Fruit fly (Drosophila melanogaster) whole organism, embryonic: Measurements from ENCODE around the gene CG32573.

Experiments used
- Blimp-1 ChIP-seq: fragments of 200-800 bp; sonication (Bioruptor generic); optimal IDR thresholded peaks from 3 replicates; lab custom pipeline; 2018; ENCODE audit warnings: missing biosample characterization, missing genetic modification characterization, mild to moderate bottlenecking, moderate library complexity, missing genetic modification reagents
- CG11093 ChIP-seq: fragments of 200-800 bp; sonication (Bioruptor generic); IDR thresholded peaks from 3 replicates; pipeline ENCODE4 v1.3.6; 2022; ENCODE audit warnings: missing biosample characterization, missing genetic modification characterization
- CG1233 ChIP-seq: fragments of 200-800 bp; sonication (Bioruptor generic); optimal IDR thresholded peaks from 4 replicates; lab custom pipeline; 2018; ENCODE audit warnings: missing biosample characterization, mild to moderate bottlenecking, missing genetic modification characterization
- CG12744 ChIP-seq: fragments of 200-800 bp; sonication (Bioruptor generic); optimal IDR thresholded peaks from 2 replicates; lab custom pipeline; 2016; ENCODE audit warnings: missing biosample characterization, missing genetic modification characterization
- CG13894 ChIP-seq: fragments of 200-800 bp; sonication (Bioruptor generic); optimal IDR thresholded peaks from 3 replicates; lab custom pipeline; 2018; ENCODE audit warnings: missing biosample characterization, mild to moderate bottlenecking, missing genetic modification characterization, moderate library complexity
- CG3065 ChIP-seq: fragments of 200-800 bp; sonication (Bioruptor generic); optimal IDR thresholded peaks from 2 replicates; lab custom pipeline; 2016; ENCODE audit warnings: missing biosample characterization, missing genetic modification characterization
- CG3281 ChIP-seq: fragments of 200-800 bp; sonication (Bioruptor generic); optimal IDR thresholded peaks from 3 replicates; lab custom pipeline; 2017; ENCODE audit warnings: missing biosample characterization, mild to moderate bottlenecking, missing genetic modification characterization
- CG42726 ChIP-seq: fragments of 200-800 bp; sonication (Bioruptor generic); IDR thresholded peaks from 2 replicates; pipeline ENCODE4 v1.3.6; 2022; ENCODE audit warnings: missing biosample characterization, missing genetic modification characterization; ENCODE audit not compliant: partially characterized antibody
- CG4404 ChIP-seq: fragments of 200-800 bp; sonication (Bioruptor generic); IDR thresholded peaks from 2 replicates; pipeline ENCODE4 v1.3.6; 2022; ENCODE audit warnings: missing biosample characterization, missing genetic modification characterization
- CG5953 ChIP-seq: fragments of 200-800 bp; sonication (Bioruptor generic); IDR thresholded peaks from 2 replicates; pipeline ENCODE4 v1.3.6; 2022; ENCODE audit warnings: missing biosample characterization, missing genetic modification characterization
- CG7745 ChIP-seq: fragments of 200-800 bp; sonication (Bioruptor generic); optimal IDR thresholded peaks from 2 replicates; lab custom pipeline; 2018; ENCODE audit warnings: missing biosample characterization, mild to moderate bottlenecking, missing genetic modification characterization, moderate library complexity
- CG8388 ChIP-seq: fragments of 200-800 bp; sonication (Bioruptor generic); optimal IDR thresholded peaks from 2 replicates; lab custom pipeline; 2019; ENCODE audit warnings: missing biosample characterization, mild to moderate bottlenecking, missing genetic modification characterization, moderate library complexity
- CG8924 ChIP-seq: fragments of 200-800 bp; optimal IDR thresholded peaks from 3 replicates; lab custom pipeline; 2019; ENCODE audit warnings: missing biosample characterization, mild to moderate bottlenecking, missing genetic modification characterization, moderate library complexity
- CG9817 ChIP-seq: fragments of 200-800 bp; sonication (Bioruptor generic); optimal IDR thresholded peaks from 2 replicates; lab custom pipeline; 2018; ENCODE audit warnings: missing biosample characterization, mild to moderate bottlenecking, missing genetic modification characterization, moderate library complexity
- CTCF ChIP-seq: fragments of 200-800 bp; sonication (Bioruptor generic); optimal IDR thresholded peaks from 2 replicates; lab custom pipeline; 2017; ENCODE audit warnings: missing biosample characterization, mild to moderate bottlenecking, missing genetic modification characterization, moderate library complexity
- Chrac-16 ChIP-seq: fragments of 200-800 bp; sonication (Bioruptor generic); optimal IDR thresholded peaks from 3 replicates; lab custom pipeline; 2016; ENCODE audit warnings: missing biosample characterization, missing genetic modification characterization
- Deaf1 ChIP-seq: fragments of 200-800 bp; optimal IDR thresholded peaks from 3 replicates; lab custom pipeline; 2019; ENCODE audit warnings: missing biosample characterization, mild to moderate bottlenecking, missing genetic modification characterization, moderate library complexity
- Doc3 ChIP-seq: fragments of 200-800 bp; sonication (Bioruptor generic); IDR thresholded peaks from 3 replicates; pipeline ENCODE4 v1.3.6; 2022; ENCODE audit warnings: missing biosample characterization, missing genetic modification characterization; ENCODE audit not compliant: partially characterized antibody
- ERR ChIP-seq: fragments of 200-800 bp; sonication (Bioruptor generic); optimal IDR thresholded peaks from 2 replicates; lab custom pipeline; 2016; ENCODE audit warnings: missing biosample characterization, missing genetic modification characterization
- Hand ChIP-seq: fragments of 200-800 bp; sonication (Bioruptor generic); optimal IDR thresholded peaks from 2 replicates; lab custom pipeline; 2017; ENCODE audit warnings: mild to moderate bottlenecking, missing biosample characterization, missing genetic modification reagents, missing genetic modification characterization
- Hr39 ChIP-seq: fragments of >200 bp; optimal IDR thresholded peaks from 2 replicates; lab custom pipeline; 2017
- NC2β ChIP-seq: fragments of 200-800 bp; sonication (Bioruptor generic); optimal IDR thresholded peaks from 2 replicates; lab custom pipeline; 2016; ENCODE audit warnings: missing biosample characterization, missing genetic modification characterization
- Poxn ChIP-seq: fragments of 200-800 bp; sonication (Bioruptor generic); IDR thresholded peaks from 2 replicates; pipeline ENCODE4 v1.3.6; 2022; ENCODE audit warnings: missing biosample characterization, missing genetic modification characterization
- Xbp1 ChIP-seq: fragments of 200-800 bp; sonication (Bioruptor generic); optimal IDR thresholded peaks from 3 replicates; lab custom pipeline; 2016; ENCODE audit warnings: missing biosample characterization, mild to moderate bottlenecking, missing genetic modification characterization
- ab ChIP-seq: fragments of 200-800 bp; sonication (Bioruptor generic); optimal IDR thresholded peaks from 2 replicates; lab custom pipeline; 2016; ENCODE audit warnings: missing biosample characterization, missing genetic modification characterization
- amos ChIP-seq: fragments of 200-800 bp; sonication (Bioruptor generic); IDR thresholded peaks from 2 replicates; pipeline ENCODE4 v1.3.6; 2022; ENCODE audit warnings: missing biosample characterization, missing genetic modification characterization; ENCODE audit not compliant: partially characterized antibody
- ap ChIP-seq: fragments of 200-800 bp; sonication (Bioruptor generic); IDR thresholded peaks from 2 replicates; pipeline ENCODE4 v1.3.6; 2022; ENCODE audit warnings: missing biosample characterization, missing genetic modification characterization
- br ChIP-seq: fragments of >200 bp; optimal IDR thresholded peaks from 2 replicates; lab custom pipeline; 2017
- cad ChIP-seq: fragments of >200 bp; optimal IDR thresholded peaks from 2 replicates; lab custom pipeline; 2017; ENCODE audit warnings: missing biosample characterization, missing genetic modification characterization
- cas ChIP-seq: fragments of 200-800 bp; sonication (Bioruptor generic); IDR thresholded peaks from 2 replicates; pipeline ENCODE4 v1.3.6; 2022; ENCODE audit warnings: missing biosample characterization, missing genetic modification characterization
- cg ChIP-seq: fragments of 200-800 bp; sonication (Bioruptor generic); optimal IDR thresholded peaks from 3 replicates; lab custom pipeline; 2019; ENCODE audit warnings: missing biosample characterization, mild to moderate bottlenecking, missing genetic modification characterization, moderate library complexity
- chm ChIP-seq: fragments of 200-800 bp; sonication (Bioruptor generic); IDR thresholded peaks from 2 replicates; pipeline ENCODE4 v1.3.6; 2022; ENCODE audit warnings: missing biosample characterization, missing genetic modification characterization
- ci ChIP-seq: fragments of 200-800 bp; sonication (Bioruptor generic); IDR thresholded peaks from 3 replicates; pipeline ENCODE4 v1.3.6; 2022; ENCODE audit warnings: missing biosample characterization, missing genetic modification characterization
- cwo ChIP-seq: fragments of 200-800 bp; sonication (Bioruptor generic); optimal IDR thresholded peaks from 3 replicates; lab custom pipeline; 2017; ENCODE audit warnings: missing biosample characterization, missing genetic modification characterization, mild to moderate bottlenecking, moderate library complexity, missing genetic modification reagents
- dm ChIP-seq: fragments of 200-800 bp; sonication (Bioruptor generic); optimal IDR thresholded peaks from 3 replicates; lab custom pipeline; 2016; ENCODE audit warnings: missing biosample characterization, missing genetic modification characterization
- fu2 ChIP-seq: fragments of 200-800 bp; sonication (Bioruptor generic); optimal IDR thresholded peaks from 2 replicates; lab custom pipeline; 2016; ENCODE audit warnings: missing biosample characterization, missing genetic modification characterization
- knrl ChIP-seq: fragments of 200-800 bp; sonication (Bioruptor generic); IDR thresholded peaks from 3 replicates; pipeline ENCODE4 v1.3.6; 2022; ENCODE audit warnings: missing biosample characterization, missing genetic modification characterization; ENCODE audit not compliant: partially characterized antibody
- lola ChIP-seq, 3 experiments: fragments of >200 bp in 2 of 3; fragments of 200-800 bp in 1 of 3; sonication (Bioruptor generic) in 1 of 3; optimal IDR thresholded peaks; 2 replicates each; lab custom pipeline; 2017 to 2019; ENCODE audit warnings: missing biosample characterization in 3 of 3, missing genetic modification characterization in 3 of 3, mild to moderate bottlenecking in 1 of 3, moderate library complexity in 1 of 3
- mld ChIP-seq: fragments of 200-800 bp; sonication (Bioruptor generic); IDR thresholded peaks from 3 replicates; pipeline ENCODE4 v1.3.6; 2022; ENCODE audit warnings: missing biosample characterization, missing genetic modification characterization; ENCODE audit not compliant: partially characterized antibody
- phol ChIP-seq: fragments of 200-800 bp; sonication (Bioruptor generic); optimal IDR thresholded peaks from 3 replicates; lab custom pipeline; 2018; ENCODE audit warnings: missing biosample characterization, mild to moderate bottlenecking, missing genetic modification characterization, moderate library complexity
- repo ChIP-seq: fragments of 200-800 bp; sonication (Bioruptor generic); optimal IDR thresholded peaks from 2 replicates; lab custom pipeline; 2016; ENCODE audit warnings: missing biosample characterization, missing genetic modification characterization
- salm ChIP-seq: fragments of 200-800 bp; sonication (Bioruptor generic); optimal IDR thresholded peaks from 2 replicates; lab custom pipeline; 2018; ENCODE audit warnings: missing biosample characterization, mild to moderate bottlenecking, missing genetic modification characterization
- sd ChIP-seq: fragments of 200-800 bp; sonication (Bioruptor generic); optimal IDR thresholded peaks from 3 replicates; lab custom pipeline; 2018; ENCODE audit warnings: missing biosample characterization, mild to moderate bottlenecking, missing genetic modification characterization, moderate library complexity
- sqz ChIP-seq: fragments of 200-800 bp; sonication (Bioruptor generic); optimal IDR thresholded peaks from 3 replicates; lab custom pipeline; 2018; ENCODE audit warnings: missing biosample characterization, mild to moderate bottlenecking, missing genetic modification characterization
- ssp ChIP-seq: fragments of 200-800 bp; sonication (Bioruptor generic); IDR thresholded peaks from 2 replicates; pipeline ENCODE4 v1.3.6; 2022; ENCODE audit warnings: missing biosample characterization, missing genetic modification characterization
- stc ChIP-seq: fragments of 200-800 bp; sonication (Bioruptor generic); IDR thresholded peaks from 2 replicates; pipeline ENCODE4 v1.3.6; 2022; ENCODE audit warnings: missing biosample characterization, missing genetic modification characterization
- toy ChIP-seq: fragments of 200-800 bp; sonication (Bioruptor generic); IDR thresholded peaks from 2 replicates; pipeline ENCODE4 v1.3.6; 2022; ENCODE audit warnings: missing biosample characterization, missing genetic modification characterization
- unpg ChIP-seq: fragments of 200-800 bp; sonication (Bioruptor generic); optimal IDR thresholded peaks from 3 replicates; lab custom pipeline; 2018; ENCODE audit warnings: missing biosample characterization, mild to moderate bottlenecking, missing genetic modification characterization, moderate library complexity
- wek ChIP-seq: fragments of 200-800 bp; sonication (Bioruptor generic); optimal IDR thresholded peaks from 3 replicates; lab custom pipeline; 2018; ENCODE audit warnings: missing biosample characterization, mild to moderate bottlenecking, missing genetic modification characterization, moderate library complexity

The CG32573 gene

DNA sequence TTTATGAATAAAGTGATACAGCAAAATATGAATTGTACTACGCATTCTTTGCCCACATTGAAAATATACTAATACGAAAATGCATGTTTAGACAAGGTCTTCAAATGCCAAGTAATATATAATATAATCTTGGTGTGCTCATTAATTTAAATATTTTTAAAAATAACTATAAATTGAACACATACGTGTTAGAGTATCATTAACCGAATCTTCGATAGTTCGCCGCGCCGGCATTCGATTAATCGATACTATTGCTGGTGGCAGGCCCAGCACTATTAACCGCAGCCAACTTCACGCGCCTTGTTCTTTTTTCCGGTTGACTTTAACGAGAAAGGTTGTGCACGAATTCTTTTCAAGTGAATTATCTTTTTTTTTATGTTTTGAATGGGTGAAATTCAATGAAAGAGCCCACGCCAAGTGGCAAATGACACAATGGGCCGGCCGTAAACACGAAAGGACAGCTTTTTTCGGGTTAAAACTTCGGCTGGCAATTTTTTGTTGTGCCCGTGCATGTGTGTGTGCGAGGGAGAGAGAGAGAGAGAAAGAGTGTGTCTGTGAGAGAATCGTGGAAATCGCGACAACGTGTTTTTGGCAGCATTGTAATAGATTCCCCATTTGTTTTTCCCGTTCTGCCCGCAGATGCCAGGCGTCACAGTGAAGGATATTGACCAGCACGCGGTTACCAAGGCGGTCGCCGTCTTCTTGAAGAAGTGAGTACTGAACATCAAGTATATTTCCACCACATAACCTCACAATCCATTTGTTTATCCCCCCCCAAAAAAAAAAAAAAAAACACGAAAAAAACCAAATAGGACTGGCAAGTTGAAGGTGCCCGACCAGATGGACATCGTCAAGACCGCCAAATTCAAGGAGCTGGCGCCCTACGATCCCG, 13.3 kb upstream of the CG32573 start, which contains the start of gene RpS19a (continued):
- TF ChIP-seq CG3065 (peak; percentile 36), CTCF (GFP tag; lab: Kevin White, UChicago) (peak; percentile 77), phol (tag; lab: Kevin White, UChicago) (peak; percentile 66), CG4404 (no peak), Hand (GFP tag; lab: Kevin White, UChicago) (peak; percentile 88), CG13894 (tag; lab: Kevin White, UChicago) (peak; percentile 75), CG5953 (peak; percentile 75), Chrac-16 (GFP tag; lab: Kevin White, UChicago) (no peak), Deaf1 (tag; lab: Kevin White, UChicago) (peak; percentile 33), sqz (GFP tag; lab: Kevin White, UChicago) (peak; percentile 87), dm (GFP tag; lab: Kevin White, UChicago) (peak; percentile 85), wek (peak; percentile 89), Blimp-1 (GFP tag; lab: Kevin White, UChicago) (peak; percentile 24), cwo (GFP tag; lab: Kevin White, UChicago) (peak; percentile 55), amos (peak; percentile 3; the same call in 1 of the 2 replicates), CG3281 (GFP tag; lab: Kevin White, UChicago) (peak; percentile 87), CG11093 (GFP tag; lab: Robert Waterston, UW) (no peak), CG42726 (no peak), CG1233 (GFP tag; lab: Kevin White, UChicago) (peak; percentile 93), ssp (GFP tag; lab: Robert Waterston, UW) (no peak; the same call in 1 of the 2 replicates), CG8924 (peak; percentile 51), CG8388 (peak; percentile 49), fu2 (peak; percentile 34), sd (tag; lab: Kevin White, UChicago) (no peak), br (lab: Kevin White, UChicago) (no peak), lola (GFP tag; optimal IDR thresholded peaks at IDR 0.05; lab: Kevin White, UChicago) (peak in 1 of 3 experiments; percentile 35), salm (tag; lab: Kevin White, UChicago) (peak; percentile 78), Xbp1 (GFP tag; lab: Kevin White, UChicago) (peak; percentile 56), ap (GFP tag; lab: Robert Waterston, UW) (peak; percentile 66), Hr39 (no peak), unpg (GFP tag; lab: Kevin White, UChicago) (peak; percentile 66), mld (0 out of 3 replicates have a peak, but pooled peaks have one; percentile 4), cad (GFP tag; lab: Kevin White, UChicago) (no peak), NC2β (GFP tag; lab: Kevin White, UChicago) (peak; percentile 87), cg (GFP tag; lab: Kevin White, UChicago) (peak; percentile 72), Doc3 (no peak), CG7745 (peak; percentile 55), cas (peak; percentile 26; the same call in 1 of the 2 replicates), stc (peak; percentile 64), CG12744 (no peak), CG9817 (tag; lab: Kevin White, UChicago) (peak; percentile 67), ci (GFP tag; lab: Robert Waterston, UW) (peak; percentile 95), ERR (GFP tag; lab: Kevin White, UChicago) (no peak), ab (GFP tag; lab: Kevin White, UChicago) (no peak), toy (GFP tag; lab: Robert Waterston, UW) (peak; percentile 26; the same call in 1 of the 2 replicates), knrl (GFP tag; lab: Robert Waterston, UW) (peak; percentile 43; the same call in 2 of the 3 replicates), repo (GFP tag; lab: Kevin White, UChicago) (peak; percentile 30), Poxn (GFP tag; lab: Robert Waterston, UW) (peak; percentile 15; the same call in 1 of the 2 replicates), chm (GFP tag; lab: Robert Waterston, UW) (peak; percentile 88)
